Worm (Caenorhabditis elegans): Measurements from ENCODE around the gene taap-1.
A peak's percentile ranks its signal among the peaks of the same experiment; 100 is the strongest.

Gene taap-1

DNA sequence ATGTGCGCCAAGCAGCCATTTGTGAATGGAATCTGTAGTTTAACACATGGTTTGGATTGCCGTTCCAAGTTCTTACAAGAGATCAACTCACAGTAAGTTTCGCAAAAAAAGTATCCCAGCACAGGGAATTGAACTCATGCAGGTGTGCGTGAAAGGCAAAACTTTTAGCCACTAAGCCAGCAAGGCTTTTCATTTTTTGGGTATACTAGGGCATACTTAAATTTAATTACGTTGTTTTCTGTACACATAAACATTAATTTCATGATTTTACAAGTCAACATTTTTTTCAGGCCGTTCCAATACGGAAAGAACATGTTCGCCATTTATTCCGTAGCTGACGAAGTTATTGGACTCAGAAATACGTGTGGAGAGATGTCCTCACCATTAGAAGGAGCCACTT is 42.2 kb downstream of the taap-1 start (continued):
- TF ChIP-seq F49E8.2 (tag; optimal IDR thresholded peaks at IDR 0.05; ENCODE audit: insufficient read depth) (no peak), B0035.1 (tag; optimal IDR thresholded peaks at IDR 0.05) (peak; percentile 69), cebp-2 (GFP tag; IDR thresholded peaks at IDR 0.05) (0 out of 2 replicates have a peak, but pooled peaks have one; percentile 84), nfya-2 (GFP tag; IDR thresholded peaks at IDR 0.05) (no peak), Y53F4B.3 (GFP tag; IDR thresholded peaks at IDR 0.05) (no peak), somi-1 (GFP tag; optimal IDR thresholded peaks at IDR 0.05) (peak; percentile 46), rcor-1 (GFP tag; IDR thresholded peaks at IDR 0.05) (peak; percentile 73), F33H1.4 (GFP tag; IDR thresholded peaks at IDR 0.05) (peak; percentile 49), efl-1 (GFP tag; optimal IDR thresholded peaks at IDR 0.05) (no peak), dox-1 (GFP tag; IDR thresholded peaks at IDR 0.05) (0 out of 2 replicates have a peak, but pooled peaks have one; percentile 27), egl-18 (GFP tag; IDR thresholded peaks at IDR 0.05) (0 out of 2 replicates have a peak, but pooled peaks have one; percentile 61), ceh-100 (GFP tag; IDR thresholded peaks at IDR 0.05) (0 out of 2 replicates have a peak, but pooled peaks have one; percentile 41), Y53G8AR.9 (GFP tag; conservative IDR thresholded peaks at IDR 0.05) (peak; percentile 93), hsf-1 (GFP tag; IDR thresholded peaks at IDR 0.05) (peak; percentile 81), nhr-90 (tag; optimal IDR thresholded peaks at IDR 0.05) (peak; percentile 85), B0019.2 (GFP tag; conservative IDR thresholded peaks at IDR 0.05) (no peak), akir-1 (GFP tag; optimal IDR thresholded peaks at IDR 0.05) (no peak), aptf-3 (GFP tag; IDR thresholded peaks at IDR 0.05) (peak; percentile 74; the same call in 1 of the 2 replicates), pbrm-1 (GFP tag; IDR thresholded peaks at IDR 0.05) (peak; percentile 63), rpc-1 (optimal IDR thresholded peaks at IDR 0.05) (peak; percentile 97), rpc-1 (tag; optimal IDR thresholded peaks at IDR 0.05) (peak; percentile 99), lin-35 (GFP tag; optimal IDR thresholded peaks at IDR 0.05) (peak in 1 of 3 experiments; percentile 56), Y95B8A.8 (GFP tag; IDR thresholded peaks at IDR 0.05) (no peak), fkh-3 (tag; optimal IDR thresholded peaks at IDR 0.05) (peak; percentile 76), Y79H2A.3 (GFP tag; conservative IDR thresholded peaks at IDR 0.05) (0 out of 2 replicates have a peak, but pooled peaks have one; percentile 28), nhr-80 (tag; optimal IDR thresholded peaks at IDR 0.05) (peak; percentile 14), snpc-3.4 (tag; optimal IDR thresholded peaks at IDR 0.05) (peak; percentile 92), Y56A3A.18 (GFP tag; IDR thresholded peaks at IDR 0.05) (peak; percentile 59; the same call in 1 of the 2 replicates), F57A8.1 (GFP tag; optimal IDR thresholded peaks at IDR 0.05) (peak; percentile 83), sdz-38 (tag; optimal IDR thresholded peaks at IDR 0.05) (peak; percentile 27), athp-1 (tag; optimal IDR thresholded peaks at IDR 0.05) (peak; percentile 90), F55B11.4 (tag; optimal IDR thresholded peaks at IDR 0.05; ENCODE audit: borderline replicate concordance, insufficient read depth) (peak; percentile 15), mes-4 (tag; optimal IDR thresholded peaks at IDR 0.05) (peak; percentile 88), dpl-1 (GFP tag; optimal IDR thresholded peaks at IDR 0.05) (no peak), nhr-120 (GFP tag; IDR thresholded peaks at IDR 0.05) (peak; percentile 98), mel-28 (tag; optimal IDR thresholded peaks at IDR 0.05; ENCODE audit: borderline replicate concordance) (no peak), tbx-9 (tag; optimal IDR thresholded peaks at IDR 0.05; ENCODE audit: borderline replicate concordance) (peak; percentile 95), ceh-40 (GFP tag; IDR thresholded peaks at IDR 0.05) (peak; percentile 76), Y67H2A.10 (GFP tag; conservative IDR thresholded peaks at IDR 0.05) (no peak), ets-4 (GFP tag; optimal IDR thresholded peaks at IDR 0.05) (no peak), mxl-1 (tag; optimal IDR thresholded peaks at IDR 0.05) (peak; percentile 86), ceh-58 (GFP tag; IDR thresholded peaks at IDR 0.05) (peak; percentile 98), F22D6.2 (tag; optimal IDR thresholded peaks at IDR 0.05) (peak; percentile 39), gei-17 (GFP tag; optimal IDR thresholded peaks at IDR 0.05) (no peak), K11D2.4 (GFP tag; IDR thresholded peaks at IDR 0.05) (0 out of 2 replicates have a peak, but pooled peaks have one; percentile 37), nfya-1 (tag; optimal IDR thresholded peaks at IDR 0.05; ENCODE audit: borderline replicate concordance, insufficient read depth) (no peak), ztf-18 (tag; optimal IDR thresholded peaks at IDR 0.05) (peak; percentile 76), C06A6.2 (GFP tag; conservative IDR thresholded peaks at IDR 0.05) (0 out of 2 replicates have a peak, but pooled peaks have one; percentile 42), ztf-6 (GFP tag; IDR thresholded peaks at IDR 0.05) (peak; percentile 65; the same call in 1 of the 2 replicates)
